Fruit fly (Drosophila melanogaster) whole organism, embryonic: ENCODE measurements around the gene pkaap.

Experiments
- ATbp ChIP-seq: fragments of 200-800 bp; sonication (Bioruptor generic); optimal IDR thresholded peaks from 2 replicates; lab custom pipeline; 2017; ENCODE audit warnings: missing biosample characterization, mild to moderate bottlenecking, missing genetic modification characterization, missing genetic modification reagents
- Ada2b ChIP-seq: fragments of 200-800 bp; sonication (Bioruptor generic); IDR thresholded peaks from 2 replicates; pipeline ENCODE4 v1.3.6; 2022; ENCODE audit warnings: missing biosample characterization, missing genetic modification characterization
- Antp ChIP-seq: fragments of 200-800 bp; sonication (Bioruptor generic); optimal IDR thresholded peaks from 3 replicates; lab custom pipeline; 2016; ENCODE audit warnings: missing biosample characterization, missing genetic modification characterization
- Atf3 ChIP-seq: fragments of 200-800 bp; sonication (Bioruptor generic); optimal IDR thresholded peaks from 3 replicates; lab custom pipeline; 2016; ENCODE audit warnings: missing biosample characterization, missing genetic modification characterization
- Atf6 ChIP-seq: fragments of 200-800 bp; sonication (Bioruptor generic); IDR thresholded peaks from 2 replicates; pipeline ENCODE4 v1.3.6; 2022; ENCODE audit warnings: missing biosample characterization, missing genetic modification characterization
- Bdp1 ChIP-seq: fragments of 200-800 bp; sonication (Bioruptor generic); optimal IDR thresholded peaks from 3 replicates; lab custom pipeline; 2016; ENCODE audit warnings: missing biosample characterization, missing genetic modification characterization
- CG12219 ChIP-seq: fragments of 200-800 bp; sonication (Bioruptor generic); optimal IDR thresholded peaks from 3 replicates; lab custom pipeline; 2018; ENCODE audit warnings: missing biosample characterization, mild to moderate bottlenecking, missing genetic modification characterization
- CG12299 ChIP-seq: fragments of 200-800 bp; sonication (Bioruptor generic); optimal IDR thresholded peaks from 2 replicates; lab custom pipeline; 2018; ENCODE audit warnings: missing biosample characterization, mild to moderate bottlenecking, missing genetic modification characterization
- CG12659 ChIP-seq: fragments of 200-800 bp; sonication (Bioruptor generic); optimal IDR thresholded peaks from 3 replicates; lab custom pipeline; 2017; ENCODE audit warnings: mild to moderate bottlenecking, missing biosample characterization, missing genetic modification reagents, missing genetic modification characterization
- CG13424 ChIP-seq: fragments of 200-800 bp; sonication (Bioruptor generic); optimal IDR thresholded peaks from 2 replicates; lab custom pipeline; 2019; ENCODE audit warnings: missing biosample characterization, mild to moderate bottlenecking, missing genetic modification characterization, moderate library complexity
- CG15696 ChIP-seq: fragments of 200-800 bp; sonication (Bioruptor generic); optimal IDR thresholded peaks from 2 replicates; lab custom pipeline; 2019; ENCODE audit warnings: missing biosample characterization, mild to moderate bottlenecking, missing genetic modification characterization, moderate library complexity
- CG1647 ChIP-seq: fragments of 200-800 bp; sonication (Bioruptor generic); optimal IDR thresholded peaks from 3 replicates; lab custom pipeline; 2016; ENCODE audit warnings: missing biosample characterization, missing genetic modification characterization
- CG16815 ChIP-seq: fragments of 200-800 bp; sonication (Bioruptor generic); optimal IDR thresholded peaks from 3 replicates; lab custom pipeline; 2017; ENCODE audit warnings: missing biosample characterization, mild to moderate bottlenecking, missing genetic modification characterization
- CG17829 ChIP-seq: fragments of 200-800 bp; optimal IDR thresholded peaks from 2 replicates; lab custom pipeline; 2019; ENCODE audit warnings: missing biosample characterization, mild to moderate bottlenecking, missing genetic modification characterization, moderate library complexity
- CG5180 ChIP-seq: fragments of 200-800 bp; sonication (Bioruptor generic); optimal IDR thresholded peaks from 3 replicates; lab custom pipeline; 2017; ENCODE audit warnings: missing biosample characterization, missing genetic modification characterization, mild to moderate bottlenecking, moderate library complexity, missing genetic modification reagents
- CG6813 ChIP-seq: fragments of 200-800 bp; sonication (Bioruptor generic); optimal IDR thresholded peaks from 2 replicates; lab custom pipeline; 2017; ENCODE audit warnings: missing biosample characterization, missing genetic modification characterization, mild to moderate bottlenecking, moderate library complexity, missing genetic modification reagents
- CG7745 ChIP-seq: fragments of 200-800 bp; sonication (Bioruptor generic); optimal IDR thresholded peaks from 2 replicates; lab custom pipeline; 2018; ENCODE audit warnings: missing biosample characterization, mild to moderate bottlenecking, missing genetic modification characterization, moderate library complexity
- CG8089 ChIP-seq: fragments of 200-800 bp; sonication (Bioruptor generic); optimal IDR thresholded peaks from 3 replicates; lab custom pipeline; 2016; ENCODE audit warnings: missing biosample characterization, missing genetic modification characterization
- CG8290 ChIP-seq, 3 experiments: fragments of 200-800 bp; sonication (Bioruptor generic); optimal IDR thresholded peaks; 2 replicates each; lab custom pipeline; 2016 to 2019; ENCODE audit warnings: missing biosample characterization in 3 of 3, missing genetic modification characterization in 3 of 3, mild to moderate bottlenecking in 2 of 3, moderate library complexity in 1 of 3
- CG9876 ChIP-seq: fragments of 200-800 bp; sonication (Bioruptor generic); optimal IDR thresholded peaks from 2 replicates; lab custom pipeline; 2016; ENCODE audit warnings: missing biosample characterization, missing genetic modification characterization
- CG9932 ChIP-seq: fragments of 200-800 bp; sonication (Bioruptor generic); IDR thresholded peaks from 2 replicates; pipeline ENCODE4 v1.3.6; 2022; ENCODE audit warnings: missing biosample characterization, missing genetic modification characterization
- CHES-1-like ChIP-seq: fragments of 200-800 bp; sonication (Bioruptor generic); optimal IDR thresholded peaks from 2 replicates; lab custom pipeline; 2016; ENCODE audit warnings: missing biosample characterization, missing genetic modification characterization
- Dll ChIP-seq: fragments of 200-800 bp; sonication (Bioruptor generic); IDR thresholded peaks from 4 replicates; pipeline ENCODE4 v1.3.6; 2022; ENCODE audit warnings: missing biosample characterization, missing genetic modification characterization; ENCODE audit not compliant: partially characterized antibody
- E2f2 ChIP-seq: fragments of 200-800 bp; sonication (Bioruptor generic); IDR thresholded peaks from 2 replicates; pipeline ENCODE4 v1.3.6; 2022; ENCODE audit warnings: missing biosample characterization, missing genetic modification characterization
- Elba2 ChIP-seq: fragments of 200-800 bp; sonication (Bioruptor generic); optimal IDR thresholded peaks from 3 replicates; lab custom pipeline; 2016; ENCODE audit warnings: missing biosample characterization, missing genetic modification characterization
- Ets65A ChIP-seq: fragments of 200-800 bp; sonication (Bioruptor generic); peaks from one replicate; lab custom pipeline; 2016; ENCODE audit warnings: missing biosample characterization, missing genetic modification characterization
- Fer1 ChIP-seq: fragments of 200-800 bp; sonication (Bioruptor generic); optimal IDR thresholded peaks from 2 replicates; lab custom pipeline; 2017; ENCODE audit warnings: missing biosample characterization, mild to moderate bottlenecking, missing genetic modification characterization
- Hey ChIP-seq: fragments of 200-800 bp; sonication (Bioruptor generic); optimal IDR thresholded peaks from 3 replicates; lab custom pipeline; 2018; ENCODE audit warnings: missing biosample characterization, mild to moderate bottlenecking, missing genetic modification characterization
- HmgD ChIP-seq: fragments of 200-800 bp; sonication (Bioruptor generic); optimal IDR thresholded peaks from 3 replicates; lab custom pipeline; 2016; ENCODE audit warnings: missing biosample characterization, missing genetic modification characterization
- Hsf ChIP-seq: fragments of 200-800 bp; sonication (Bioruptor generic); optimal IDR thresholded peaks from 3 replicates; lab custom pipeline; 2016; ENCODE audit warnings: missing biosample characterization, missing genetic modification characterization
- Jarid2 ChIP-seq: fragments of 200-800 bp; sonication (Bioruptor generic); optimal IDR thresholded peaks from 3 replicates; lab custom pipeline; 2017; ENCODE audit warnings: mild to moderate bottlenecking, missing biosample characterization, missing genetic modification reagents, missing genetic modification characterization
- Max ChIP-seq: fragments of 200-800 bp; sonication (Bioruptor generic); optimal IDR thresholded peaks from 2 replicates; lab custom pipeline; 2016; ENCODE audit warnings: missing biosample characterization, mild to moderate bottlenecking, missing genetic modification characterization
- NfI ChIP-seq: fragments of 200-800 bp; sonication (Bioruptor generic); optimal IDR thresholded peaks from 3 replicates; lab custom pipeline; 2018; ENCODE audit warnings: missing biosample characterization, mild to moderate bottlenecking, missing genetic modification characterization, moderate library complexity
- Optix ChIP-seq: fragments of 200-800 bp; sonication (Bioruptor generic); IDR thresholded peaks from 3 replicates; pipeline ENCODE4 v1.3.6; 2022; ENCODE audit warnings: missing biosample characterization, missing genetic modification characterization
- PHDP ChIP-seq: fragments of 200-800 bp; sonication (Bioruptor generic); optimal IDR thresholded peaks from 3 replicates; lab custom pipeline; 2018; ENCODE audit warnings: missing biosample characterization, mild to moderate bottlenecking, missing genetic modification characterization, moderate library complexity
- Poxn ChIP-seq: fragments of 200-800 bp; sonication (Bioruptor generic); IDR thresholded peaks from 2 replicates; pipeline ENCODE4 v1.3.6; 2022; ENCODE audit warnings: missing biosample characterization, missing genetic modification characterization
- az2 ChIP-seq: fragments of 200-800 bp; sonication (Bioruptor generic); optimal IDR thresholded peaks from 3 replicates; lab custom pipeline; 2016; ENCODE audit warnings: missing biosample characterization, missing genetic modification characterization
- crc ChIP-seq: fragments of 200-800 bp; sonication (Bioruptor generic); optimal IDR thresholded peaks from 2 replicates; lab custom pipeline; 2016; ENCODE audit warnings: missing biosample characterization, missing genetic modification characterization
- ems ChIP-seq: fragments of 200-800 bp; sonication (Bioruptor generic); optimal IDR thresholded peaks from 3 replicates; lab custom pipeline; 2016; ENCODE audit warnings: missing biosample characterization, missing genetic modification characterization
- kay ChIP-seq: fragments of 200-800 bp; sonication (Bioruptor generic); optimal IDR thresholded peaks from 2 replicates; lab custom pipeline; 2016; ENCODE audit warnings: missing biosample characterization, missing genetic modification characterization
- lab ChIP-seq: fragments of 200-800 bp; sonication (Bioruptor generic); optimal IDR thresholded peaks from 3 replicates; lab custom pipeline; 2017; ENCODE audit warnings: missing biosample characterization, missing genetic modification characterization, mild to moderate bottlenecking, moderate library complexity, missing genetic modification reagents
- lilli ChIP-seq: fragments of 200-800 bp; sonication (Bioruptor generic); optimal IDR thresholded peaks from 3 replicates; lab custom pipeline; 2016; ENCODE audit warnings: missing biosample characterization, missing genetic modification characterization
- pan ChIP-seq, 4 experiments: fragments of >200 bp in 3 of 4; fragments of 200-800 bp in 1 of 4; sonication (Bioruptor generic) in 1 of 4; optimal IDR thresholded peaks in 3 of 4; IDR thresholded peaks in 1 of 4; 2 replicates each; pipeline versions ENCODE4 v1.3.6 to Lab custom; 2017 to 2022; ENCODE audit warnings: missing biosample characterization in 2 of 4, missing genetic modification characterization in 2 of 4, mixed read lengths in 1 of 4
- pfk ChIP-seq: fragments of 200-800 bp; sonication (Bioruptor generic); optimal IDR thresholded peaks from 2 replicates; lab custom pipeline; 2018; ENCODE audit warnings: missing biosample characterization, mild to moderate bottlenecking, missing genetic modification characterization, moderate library complexity
- row ChIP-seq: fragments of 200-800 bp; sonication (Bioruptor generic); IDR thresholded peaks from 3 replicates; pipeline ENCODE4 v1.3.6; 2022; ENCODE audit warnings: missing biosample characterization, missing genetic modification characterization
- sima ChIP-seq: fragments of 200-800 bp; sonication (Bioruptor generic); optimal IDR thresholded peaks from 2 replicates; lab custom pipeline; 2016; ENCODE audit warnings: missing biosample characterization, missing genetic modification characterization
- twi ChIP-seq: fragments of 200-800 bp; optimal IDR thresholded peaks from 2 replicates; lab custom pipeline; 2019; ENCODE audit warnings: missing biosample characterization, mild to moderate bottlenecking, missing genetic modification characterization, moderate library complexity
- zf30C ChIP-seq: fragments of 200-800 bp; sonication (Bioruptor generic); optimal IDR thresholded peaks from 3 replicates; lab custom pipeline; 2018; ENCODE audit warnings: missing biosample characterization, mild to moderate bottlenecking, missing genetic modification characterization

Gene pkaap

DNA sequence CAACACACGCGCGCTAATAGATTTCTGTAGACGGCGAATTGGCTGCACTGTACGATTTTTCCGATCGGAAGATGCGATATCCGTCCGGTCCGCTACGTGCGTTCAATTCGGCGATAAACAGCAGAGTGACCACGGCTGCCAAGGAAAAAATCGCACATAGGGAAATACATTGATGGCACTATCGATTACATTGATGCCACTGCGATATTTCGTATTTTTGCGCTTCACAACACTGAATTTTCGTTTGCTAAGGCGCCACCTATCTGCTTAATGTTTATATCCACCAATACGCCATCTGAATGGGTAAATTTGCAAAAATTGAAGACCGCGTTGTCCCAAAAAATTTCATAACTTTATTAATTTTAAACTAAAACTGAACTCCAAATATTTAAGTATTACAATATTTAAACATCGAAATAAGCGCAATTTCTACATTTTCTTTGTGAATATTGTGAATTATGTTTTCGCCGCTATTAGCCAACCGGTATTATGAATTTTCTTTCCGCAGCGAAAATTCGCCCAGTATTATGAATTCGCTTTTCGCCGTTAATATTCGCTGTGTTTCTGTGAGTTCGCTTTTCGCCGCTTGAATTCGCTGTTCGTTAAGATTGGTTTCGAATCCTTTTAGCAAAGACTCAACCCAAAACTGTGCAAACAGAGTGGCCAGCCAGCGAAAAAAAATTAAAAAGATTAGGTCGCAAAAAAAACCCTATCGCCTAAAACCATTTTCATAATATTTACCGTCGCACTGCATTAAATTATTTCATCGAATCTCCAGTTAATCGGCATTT, at the start of gene pkaap, which contains the start of gene crp (continued):
- TF ChIP-seq Ada2b, result no peak
- peak; percentile 3 for TF ChIP-seq twi (tag; lab: Kevin White, UChicago)
- peak; percentile 86 for TF ChIP-seq Max
- TF ChIP-seq CG6813 (GFP tag; lab: Kevin White, UChicago), result peak; percentile 64
- TF ChIP-seq zf30C, result peak; percentile 71
- peak; percentile 85 for TF ChIP-seq lab (GFP tag; lab: Kevin White, UChicago)
- no peak for TF ChIP-seq Atf6 (GFP tag; lab: Robert Waterston, UW)
- TF ChIP-seq E2f2 (GFP tag; lab: Robert Waterston, UW), result no peak
- peak; percentile 84 for TF ChIP-seq CG9876 (GFP tag; lab: Kevin White, UChicago)
- TF ChIP-seq Hey, result peak; percentile 16
- TF ChIP-seq Hsf (GFP tag; lab: Kevin White, UChicago), result peak; percentile 91
- TF ChIP-seq Ets65A (GFP tag; lab: Kevin White, UChicago), result peak; percentile 99
- peak; percentile 82 for TF ChIP-seq Bdp1 (GFP tag; lab: Kevin White, UChicago)
- TF ChIP-seq az2, result peak; percentile 82
- TF ChIP-seq Antp (GFP tag; lab: Kevin White, UChicago), result peak; percentile 94
- TF ChIP-seq CG7745 (tag; lab: Kevin White, UChicago), result peak; percentile 34
- TF ChIP-seq Dll (GFP tag; lab: Robert Waterston, UW), result no peak
- peak; percentile 89 for TF ChIP-seq CG1647
- TF ChIP-seq CG17829 (tag; lab: Kevin White, UChicago), result peak; percentile 74
- no peak for TF ChIP-seq CG9932
- TF ChIP-seq crc, result peak; percentile 48
- peak; percentile 52 for TF ChIP-seq CG16815 (GFP tag; lab: Kevin White, UChicago)
- peak; percentile 68 for TF ChIP-seq ems
- no peak for TF ChIP-seq Optix (GFP tag; lab: Robert Waterston, UW)
- peak; percentile 46 for TF ChIP-seq CG13424 (tag; lab: Kevin White, UChicago)
- TF ChIP-seq pan (optimal IDR thresholded peaks at IDR 0.05; lab: Kevin White, UChicago), result no peak
- TF ChIP-seq pan (GFP tag; optimal IDR thresholded peaks at IDR 0.05 in 1 of 2, IDR thresholded peaks at IDR 0.05 in 1 of 2), result no peak
- TF ChIP-seq CG5180 (GFP tag; lab: Kevin White, UChicago), result peak; percentile 14
- TF ChIP-seq Jarid2 (GFP tag; lab: Kevin White, UChicago), result peak; percentile 94
- peak; percentile 20 for TF ChIP-seq sima (GFP tag; lab: Kevin White, UChicago)
- TF ChIP-seq row (GFP tag; lab: Robert Waterston, UW), result no peak
- peak; percentile 54 for TF ChIP-seq Atf3
- TF ChIP-seq CG8290 (GFP tag; optimal IDR thresholded peaks at IDR 0.05; lab: Kevin White, UChicago), result peak; percentile 88
- peak; percentile 38 to 96 for TF ChIP-seq CG8290 (tag; optimal IDR thresholded peaks at IDR 0.05; lab: Kevin White, UChicago)
- TF ChIP-seq lilli, result peak; percentile 93
- peak; percentile 54 for TF ChIP-seq pfk (GFP tag; lab: Kevin White, UChicago)
- peak; percentile 54 for TF ChIP-seq Fer1 (GFP tag; lab: Kevin White, UChicago)
- TF ChIP-seq Poxn (GFP tag; lab: Robert Waterston, UW), result no peak
- TF ChIP-seq kay (GFP tag; lab: Kevin White, UChicago), result peak; percentile 33
- TF ChIP-seq NfI (GFP tag; lab: Kevin White, UChicago), result peak; percentile 83
- TF ChIP-seq CG8089 (GFP tag; lab: Kevin White, UChicago), result peak; percentile 78
- peak; percentile 85 for TF ChIP-seq HmgD
- TF ChIP-seq CG15696 (tag; lab: Kevin White, UChicago), result peak; percentile 72
- peak; percentile 45 for TF ChIP-seq Elba2 (GFP tag; lab: Kevin White, UChicago)
- peak; percentile 91 for TF ChIP-seq CHES-1-like (GFP tag; lab: Kevin White, UChicago)
- peak; percentile 49 for TF ChIP-seq ATbp
- TF ChIP-seq CG12219 (GFP tag; lab: Kevin White, UChicago), result peak; percentile 15
- peak; percentile 64 for TF ChIP-seq CG12299
- peak; percentile 83 for TF ChIP-seq CG12659 (GFP tag; lab: Kevin White, UChicago)
- TF ChIP-seq PHDP, result peak; percentile 67
